Fruit fly (Drosophila melanogaster) whole organism, pupa: ENCODE measurements around the gene bnk.

Experiments
- CG10348 ChIP-seq: fragments of 200-800 bp; sonication (Bioruptor generic); IDR thresholded peaks from 2 replicates; pipeline ENCODE4 v1.3.6; 2022; ENCODE audit warnings: missing biosample characterization, missing genetic modification characterization
- CG12605 ChIP-seq: fragments of 200-800 bp; sonication (Bioruptor generic); IDR thresholded peaks from 2 replicates; pipeline ENCODE4 v1.3.6; 2022; ENCODE audit warnings: missing biosample characterization, missing genetic modification characterization
- CG13204 ChIP-seq: fragments of 200-800 bp; sonication (Bioruptor generic); optimal IDR thresholded peaks from 2 replicates; lab custom pipeline; 2018; ENCODE audit warnings: missing biosample characterization, mild to moderate bottlenecking, missing genetic modification characterization, moderate library complexity
- CG14655 ChIP-seq: fragments of 200-800 bp; sonication (Bioruptor generic); optimal IDR thresholded peaks from 3 replicates; lab custom pipeline; 2017; ENCODE audit warnings: mild to moderate bottlenecking, missing biosample characterization, missing genetic modification reagents, missing genetic modification characterization
- CG15710 ChIP-seq: fragments of 200-800 bp; sonication (Bioruptor generic); optimal IDR thresholded peaks from 2 replicates; lab custom pipeline; 2018; ENCODE audit warnings: missing biosample characterization, mild to moderate bottlenecking, missing genetic modification characterization, moderate library complexity
- CG17806 ChIP-seq: fragments of 200-800 bp; sonication (Bioruptor generic); optimal IDR thresholded peaks from 2 replicates; lab custom pipeline; 2018; ENCODE audit warnings: missing biosample characterization, mild to moderate bottlenecking, missing genetic modification characterization, moderate library complexity
- CG32121 ChIP-seq: fragments of 200-800 bp; sonication (Bioruptor generic); IDR thresholded peaks from 2 replicates; pipeline ENCODE4 v1.3.6; 2022; ENCODE audit warnings: missing biosample characterization, missing genetic modification characterization
- CG34367 ChIP-seq: fragments of 200-800 bp; sonication (Bioruptor generic); optimal IDR thresholded peaks from 2 replicates; lab custom pipeline; 2018; ENCODE audit warnings: missing biosample characterization, mild to moderate bottlenecking, missing genetic modification characterization
- CG4496 ChIP-seq: fragments of 200-800 bp; sonication (Bioruptor generic); IDR thresholded peaks from 3 replicates; pipeline ENCODE4 v1.3.6; 2022; ENCODE audit warnings: missing biosample characterization, missing genetic modification characterization
- CG8159 ChIP-seq: fragments of 200-800 bp; sonication (Bioruptor generic); optimal IDR thresholded peaks from 3 replicates; lab custom pipeline; 2018; ENCODE audit warnings: missing biosample characterization, mild to moderate bottlenecking, missing genetic modification characterization, moderate library complexity
- CG9948 ChIP-seq: fragments of 200-800 bp; sonication (Bioruptor generic); optimal IDR thresholded peaks from 2 replicates; lab custom pipeline; 2018; ENCODE audit warnings: missing biosample characterization, mild to moderate bottlenecking, missing genetic modification characterization, moderate library complexity
- D1 ChIP-seq: fragments of 200-800 bp; sonication (Bioruptor generic); optimal IDR thresholded peaks from 2 replicates; lab custom pipeline; 2018; ENCODE audit warnings: missing biosample characterization, mild to moderate bottlenecking, missing genetic modification characterization, moderate library complexity
- EcR ChIP-seq: fragments of 200-800 bp; sonication (Bioruptor generic); optimal IDR thresholded peaks from 3 replicates; lab custom pipeline; 2019; ENCODE audit warnings: missing biosample characterization, missing genetic modification characterization, mild to moderate bottlenecking, moderate library complexity, missing genetic modification reagents
- Ets98B ChIP-seq: fragments of 200-800 bp; sonication (Bioruptor generic); IDR thresholded peaks from 2 replicates; pipeline ENCODE4 v1.3.6; 2022; ENCODE audit warnings: missing biosample characterization, missing genetic modification characterization
- Pif1A ChIP-seq: fragments of 200-800 bp; sonication (Bioruptor generic); optimal IDR thresholded peaks from 3 replicates; lab custom pipeline; 2016; ENCODE audit warnings: missing biosample characterization, missing genetic modification characterization
- Pif1B ChIP-seq: fragments of 200-800 bp; sonication (Bioruptor generic); optimal IDR thresholded peaks from 3 replicates; lab custom pipeline; 2016; ENCODE audit warnings: missing biosample characterization, missing genetic modification characterization
- Snoo ChIP-seq: fragments of 200-800 bp; sonication (Bioruptor generic); optimal IDR thresholded peaks from 3 replicates; lab custom pipeline; 2017; ENCODE audit warnings: missing biosample characterization, mild to moderate bottlenecking, missing genetic modification characterization, inconsistent platforms
- fd96Ca ChIP-seq: fragments of 200-800 bp; sonication (Bioruptor generic); IDR thresholded peaks from 3 replicates; pipeline ENCODE4 v1.3.6; 2022; ENCODE audit warnings: missing biosample characterization, missing genetic modification characterization
- gl ChIP-seq: fragments of 200-800 bp; sonication (Bioruptor generic); optimal IDR thresholded peaks from 2 replicates; lab custom pipeline; 2018; ENCODE audit warnings: missing biosample characterization, mild to moderate bottlenecking, missing genetic modification characterization
- rn ChIP-seq: fragments of 200-800 bp; sonication (Bioruptor generic); IDR thresholded peaks from 2 replicates; pipeline ENCODE4 v1.3.6; 2022; ENCODE audit warnings: missing biosample characterization, missing genetic modification characterization

bnk gene

dm6 chr3R:31240023-31240422 lies 46.9 kb downstream of the bnk start:
- TF ChIP-seq rn (GFP tag; lab: Robert Waterston, UW) (no peak), Ets98B (GFP tag; lab: Robert Waterston, UW) (no peak), CG15710 (tag; lab: Kevin White, UChicago) (no peak), Pif1A (GFP tag; lab: Kevin White, UChicago) (no peak), Pif1B (GFP tag; lab: Kevin White, UChicago) (no peak), CG14655 (GFP tag; lab: Kevin White, UChicago) (no peak), CG9948 (tag; lab: Kevin White, UChicago) (no peak), Snoo (no peak), fd96Ca (GFP tag; lab: Robert Waterston, UW) (no peak), CG34367 (tag; lab: Kevin White, UChicago) (no peak), CG32121 (GFP tag; lab: Robert Waterston, UW) (no peak), D1 (tag; lab: Kevin White, UChicago) (no peak), EcR (GFP tag; lab: Kevin White, UChicago) (no peak), CG4496 (GFP tag; lab: Robert Waterston, UW) (no peak), CG13204 (GFP tag; lab: Kevin White, UChicago) (no peak), CG12605 (no peak)
- TF ChIP-seq, all 21 proteins: peak for 0

dm6 chr3R:31241109-31241508 lies 47.9 kb downstream of the bnk start:
- TF ChIP-seq gl (no peak), Pif1B (GFP tag; lab: Kevin White, UChicago) (no peak), CG17806 (tag; lab: Kevin White, UChicago) (no peak), CG9948 (tag; lab: Kevin White, UChicago) (no peak), Ets98B (GFP tag; lab: Robert Waterston, UW) (no peak), Pif1A (GFP tag; lab: Kevin White, UChicago) (no peak), CG8159 (no peak)

dm6 chr3R:31243079-31243668 lies 50.0 kb downstream of the bnk start:
- no peak for TF ChIP-seq CG10348 (GFP tag; lab: Robert Waterston, UW)
- peak; percentile 75 for TF ChIP-seq CG32121 (GFP tag; lab: Robert Waterston, UW)
- TF ChIP-seq CG9948 (tag; lab: Kevin White, UChicago) = no peak
- no peak for TF ChIP-seq CG14655 (GFP tag; lab: Kevin White, UChicago)
- TF ChIP-seq Pif1A (GFP tag; lab: Kevin White, UChicago) = peak; percentile 10
- no peak for TF ChIP-seq Snoo
- TF ChIP-seq Pif1B (GFP tag; lab: Kevin White, UChicago) = no peak
- peak; percentile 83 for TF ChIP-seq CG4496 (GFP tag; lab: Robert Waterston, UW)
- peak; percentile 78 for TF ChIP-seq fd96Ca (GFP tag; lab: Robert Waterston, UW)
- TF ChIP-seq D1 (tag; lab: Kevin White, UChicago) = no peak
- TF ChIP-seq gl = no peak
- no peak for TF ChIP-seq CG15710 (tag; lab: Kevin White, UChicago)
- TF ChIP-seq CG12605 = peak; percentile 30; the same call in 1 of the 2 replicates
- no peak for TF ChIP-seq CG13204 (GFP tag; lab: Kevin White, UChicago)
- no peak for TF ChIP-seq rn (GFP tag; lab: Robert Waterston, UW)
- TF ChIP-seq CG8159 = no peak
- no peak for TF ChIP-seq CG17806 (tag; lab: Kevin White, UChicago)
- peak; percentile 80 for TF ChIP-seq Ets98B (GFP tag; lab: Robert Waterston, UW)
- TF ChIP-seq, all 21 proteins: peak for 6
